Fruit fly (Drosophila melanogaster) whole organism, prepupa: ENCODE data around the gene CG42489.
A peak's percentile ranks its signal among the peaks of the same experiment; 100 is the strongest.

Experiments used
- Blimp-1 ChIP-seq: fragments of 200-800 bp; sonication (Bioruptor generic); optimal IDR thresholded peaks from 3 replicates; lab custom pipeline; 2017; ENCODE audit warnings: missing biosample characterization, missing genetic modification characterization, mild to moderate bottlenecking, moderate library complexity, missing genetic modification reagents
- CG10669 ChIP-seq: fragments of 200-800 bp; sonication (Bioruptor generic); optimal IDR thresholded peaks from 3 replicates; lab custom pipeline; 2018; ENCODE audit warnings: missing biosample characterization, mild to moderate bottlenecking, missing genetic modification characterization, moderate library complexity
- CG11294 ChIP-seq: fragments of 200-800 bp; sonication (Bioruptor generic); IDR thresholded peaks from 2 replicates; pipeline ENCODE4 v1.3.6; 2022; ENCODE audit warnings: missing biosample characterization, missing genetic modification characterization
- CG11762 ChIP-seq: fragments of 200-800 bp; sonication (Bioruptor generic); optimal IDR thresholded peaks from 3 replicates; lab custom pipeline; 2016; ENCODE audit warnings: missing biosample characterization, missing genetic modification characterization; ENCODE audit not compliant: insufficient read depth
- CG11902 ChIP-seq: fragments of 200-800 bp; sonication (Bioruptor generic); optimal IDR thresholded peaks from 3 replicates; lab custom pipeline; 2016; ENCODE audit warnings: missing biosample characterization, missing genetic modification characterization
- CG16779 ChIP-seq: fragments of 200-800 bp; sonication (Bioruptor generic); optimal IDR thresholded peaks from 3 replicates; lab custom pipeline; 2017; ENCODE audit warnings: missing biosample characterization, mild to moderate bottlenecking, missing genetic modification characterization
- CG3032 ChIP-seq: fragments of 200-800 bp; optimal IDR thresholded peaks from 2 replicates; lab custom pipeline; 2019; ENCODE audit warnings: missing biosample characterization, mild to moderate bottlenecking, missing genetic modification characterization, moderate library complexity
- CG31627 ChIP-seq: fragments of 200-800 bp; sonication (Bioruptor generic); optimal IDR thresholded peaks from 3 replicates; lab custom pipeline; 2016; ENCODE audit warnings: missing biosample characterization, missing genetic modification characterization
- CG34406 ChIP-seq: fragments of 200-800 bp; sonication (Bioruptor generic); optimal IDR thresholded peaks from 3 replicates; lab custom pipeline; 2016; ENCODE audit warnings: missing biosample characterization, missing genetic modification characterization
- CG3919 ChIP-seq: fragments of 200-800 bp; sonication (Bioruptor generic); optimal IDR thresholded peaks from 3 replicates; lab custom pipeline; 2016; ENCODE audit warnings: missing biosample characterization, missing genetic modification characterization
- CG4318 ChIP-seq: fragments of 200-800 bp; sonication (Bioruptor generic); optimal IDR thresholded peaks from 3 replicates; lab custom pipeline; 2017; ENCODE audit warnings: missing biosample characterization, mild to moderate bottlenecking, missing genetic modification characterization
- CG6276 ChIP-seq: fragments of 200-800 bp; sonication (Bioruptor generic); optimal IDR thresholded peaks from 2 replicates; lab custom pipeline; 2017; ENCODE audit warnings: missing biosample characterization, mild to moderate bottlenecking, missing genetic modification characterization
- CG6792 ChIP-seq: fragments of 200-800 bp; sonication (Bioruptor generic); optimal IDR thresholded peaks from 3 replicates; lab custom pipeline; 2016; ENCODE audit warnings: missing biosample characterization, missing genetic modification characterization
- CG6808 ChIP-seq: fragments of 200-800 bp; sonication (Bioruptor generic); optimal IDR thresholded peaks from 3 replicates; lab custom pipeline; 2017; ENCODE audit warnings: missing biosample characterization, missing genetic modification characterization, mild to moderate bottlenecking, moderate library complexity, missing genetic modification reagents
- CG6854 ChIP-seq: fragments of 200-800 bp; sonication (Bioruptor generic); optimal IDR thresholded peaks from 2 replicates; lab custom pipeline; 2017; ENCODE audit warnings: missing biosample characterization, mild to moderate bottlenecking, missing genetic modification characterization
- CG7368 ChIP-seq: fragments of 200-800 bp; sonication (Bioruptor generic); optimal IDR thresholded peaks from 3 replicates; lab custom pipeline; 2016; ENCODE audit warnings: missing biosample characterization, missing genetic modification characterization
- CG8632 ChIP-seq: fragments of 200-800 bp; sonication (Bioruptor generic); optimal IDR thresholded peaks from 3 replicates; lab custom pipeline; 2016; ENCODE audit warnings: missing biosample characterization, missing genetic modification characterization
- CG9139 ChIP-seq: fragments of 200-800 bp; sonication (Bioruptor generic); optimal IDR thresholded peaks from 3 replicates; lab custom pipeline; 2017; ENCODE audit warnings: missing biosample characterization, mild to moderate bottlenecking, missing genetic modification characterization
- Eip75B ChIP-seq: fragments of 200-800 bp; sonication (Bioruptor generic); optimal IDR thresholded peaks from 3 replicates; lab custom pipeline; 2016; ENCODE audit warnings: missing biosample characterization, missing genetic modification characterization
- Eip78C ChIP-seq: fragments of 200-800 bp; sonication (Bioruptor generic); peaks from one replicate; lab custom pipeline; 2016; ENCODE audit warnings: missing biosample characterization, missing genetic modification characterization
- Eip93F ChIP-seq: fragments of 200-800 bp; sonication (Bioruptor generic); optimal IDR thresholded peaks from 2 replicates; lab custom pipeline; 2016; ENCODE audit warnings: missing biosample characterization, mild to moderate bottlenecking, missing genetic modification characterization
- Ets96B ChIP-seq: fragments of 200-800 bp; optimal IDR thresholded peaks from 2 replicates; lab custom pipeline; 2019; ENCODE audit warnings: missing biosample characterization, mild to moderate bottlenecking, missing genetic modification characterization, moderate library complexity
- Hr38 ChIP-seq: sonication (Bioruptor generic); optimal IDR thresholded peaks from 2 replicates; lab custom pipeline; 2016; ENCODE audit warnings: missing biosample characterization, missing genetic modification characterization
- Hr39 ChIP-seq: fragments of 200-800 bp; sonication (Bioruptor generic); optimal IDR thresholded peaks from 2 replicates; lab custom pipeline; 2016; ENCODE audit warnings: missing biosample characterization, missing genetic modification characterization
- Hr4 ChIP-seq: fragments of 200-800 bp; sonication (Bioruptor generic); optimal IDR thresholded peaks from 3 replicates; lab custom pipeline; 2016; ENCODE audit warnings: missing biosample characterization, missing genetic modification characterization
- Lpt ChIP-seq: fragments of 200-800 bp; sonication (Bioruptor generic); optimal IDR thresholded peaks from 3 replicates; lab custom pipeline; 2016; ENCODE audit warnings: missing biosample characterization, missing genetic modification characterization
- Met ChIP-seq: fragments of 200-800 bp; sonication (Bioruptor generic); optimal IDR thresholded peaks from 3 replicates; lab custom pipeline; 2016; ENCODE audit warnings: missing biosample characterization, missing genetic modification characterization
- OdsH ChIP-seq: fragments of 200-800 bp; sonication (Bioruptor generic); optimal IDR thresholded peaks from 3 replicates; lab custom pipeline; 2016; ENCODE audit warnings: missing biosample characterization, missing genetic modification characterization
- Smox ChIP-seq: fragments of 200-800 bp; sonication (Bioruptor generic); optimal IDR thresholded peaks from 3 replicates; lab custom pipeline; 2016; ENCODE audit warnings: missing biosample characterization, missing genetic modification characterization
- Sox102F ChIP-seq: fragments of 200-800 bp; sonication (Bioruptor generic); optimal IDR thresholded peaks from 2 replicates; lab custom pipeline; 2016; ENCODE audit warnings: missing biosample characterization, mild to moderate bottlenecking, missing genetic modification characterization
- Sox14 ChIP-seq: fragments of 200-800 bp; sonication (Bioruptor generic); optimal IDR thresholded peaks from 3 replicates; lab custom pipeline; 2016; ENCODE audit warnings: missing biosample characterization, missing genetic modification characterization
- Sox15 ChIP-seq: fragments of 200-800 bp; sonication (Bioruptor generic); optimal IDR thresholded peaks from 3 replicates; lab custom pipeline; 2016; ENCODE audit warnings: missing biosample characterization, missing genetic modification characterization
- acj6 ChIP-seq: fragments of 200-800 bp; sonication (Bioruptor generic); optimal IDR thresholded peaks from 3 replicates; lab custom pipeline; 2016; ENCODE audit warnings: missing biosample characterization, missing genetic modification characterization
- cyc ChIP-seq: fragments of 200-800 bp; sonication (Bioruptor generic); optimal IDR thresholded peaks from 3 replicates; lab custom pipeline; 2016; ENCODE audit warnings: missing biosample characterization, missing genetic modification characterization
- dac ChIP-seq: fragments of 200-800 bp; sonication (Bioruptor generic); optimal IDR thresholded peaks from 2 replicates; lab custom pipeline; 2017; ENCODE audit warnings: missing biosample characterization, mild to moderate bottlenecking, missing genetic modification characterization
- dsx ChIP-seq: fragments of 200-800 bp; optimal IDR thresholded peaks from 3 replicates; lab custom pipeline; 2019; ENCODE audit warnings: missing biosample characterization, mild to moderate bottlenecking, missing genetic modification characterization, moderate library complexity; ENCODE audit not compliant: poor library complexity, severe bottlenecking
- eg ChIP-seq: fragments of 200-800 bp; sonication (Bioruptor generic); IDR thresholded peaks from 3 replicates; pipeline ENCODE4 v1.3.6; 2022; ENCODE audit warnings: missing biosample characterization, missing genetic modification characterization
- esn ChIP-seq: fragments of 200-800 bp; sonication (Bioruptor generic); optimal IDR thresholded peaks from 2 replicates; lab custom pipeline; 2016; ENCODE audit warnings: missing biosample characterization, mild to moderate bottlenecking, missing genetic modification characterization, moderate library complexity
- fd59A ChIP-seq: fragments of 200-800 bp; sonication (Bioruptor generic); optimal IDR thresholded peaks from 2 replicates; lab custom pipeline; 2017; ENCODE audit warnings: missing biosample characterization, mild to moderate bottlenecking, missing genetic modification characterization, missing genetic modification reagents
- fd85E ChIP-seq: fragments of 200-800 bp; sonication (Bioruptor generic); optimal IDR thresholded peaks from 3 replicates; lab custom pipeline; 2016; ENCODE audit warnings: missing biosample characterization, missing genetic modification characterization
- fkh ChIP-seq: fragments of 200-800 bp; sonication (Bioruptor generic); optimal IDR thresholded peaks from 3 replicates; lab custom pipeline; 2017; ENCODE audit warnings: missing biosample characterization, mild to moderate bottlenecking, missing genetic modification characterization, moderate library complexity
- lz ChIP-seq: fragments of 200-800 bp; sonication (Bioruptor generic); optimal IDR thresholded peaks from 3 replicates; lab custom pipeline; 2016; ENCODE audit warnings: missing biosample characterization, missing genetic modification characterization
- net ChIP-seq: fragments of 200-800 bp; sonication (Bioruptor generic); optimal IDR thresholded peaks from 3 replicates; lab custom pipeline; 2016; ENCODE audit warnings: missing biosample characterization, missing genetic modification characterization
- pdm3 ChIP-seq: fragments of 200-800 bp; sonication (Bioruptor generic); optimal IDR thresholded peaks from 3 replicates; lab custom pipeline; 2016; ENCODE audit warnings: missing biosample characterization, missing genetic modification characterization
- salr ChIP-seq, 2 experiments: fragments of 200-800 bp; sonication (Bioruptor generic); optimal IDR thresholded peaks; 3 replicates each; lab custom pipeline; 2016 to 2018; ENCODE audit warnings: missing biosample characterization in 2 of 2, missing genetic modification characterization in 2 of 2, mild to moderate bottlenecking in 1 of 2
- spab ChIP-seq: fragments of 200-800 bp; sonication (Bioruptor generic); optimal IDR thresholded peaks from 2 replicates; lab custom pipeline; 2017; ENCODE audit warnings: missing biosample characterization, mild to moderate bottlenecking, missing genetic modification characterization, missing genetic modification reagents
- ss ChIP-seq, 2 experiments: fragments of 200-800 bp; sonication (Bioruptor generic); optimal IDR thresholded peaks; 2 replicates in 1 of 2; 3 replicates in 1 of 2; lab custom pipeline; 2017 to 2018; ENCODE audit warnings: mild to moderate bottlenecking in 2 of 2, missing biosample characterization in 2 of 2, missing genetic modification characterization in 2 of 2, moderate library complexity in 1 of 2
- svp ChIP-seq: fragments of 200-800 bp; sonication (Bioruptor generic); peaks from one replicate; lab custom pipeline; 2016; ENCODE audit warnings: missing biosample characterization, missing genetic modification characterization
- vri ChIP-seq: fragments of 200-800 bp; sonication (Bioruptor generic); optimal IDR thresholded peaks from 3 replicates; lab custom pipeline; 2016; ENCODE audit warnings: missing biosample characterization, mild to moderate bottlenecking, missing genetic modification characterization

Gene CG42489

dm6 chr3R:8679934-8680333 lies 25.4 kb upstream of the CG42489 start, which contains the start of gene CG33325:
CG33325 (minus strand) TSS chr3R:8680034.
- no peak for TF ChIP-seq CG4318 (GFP tag; lab: Kevin White, UChicago)
- no peak for TF ChIP-seq dsx (GFP tag; lab: Kevin White, UChicago)
- TF ChIP-seq acj6 (GFP tag; lab: Kevin White, UChicago), result no peak
- TF ChIP-seq, all 60 proteins: peak for 0

- TF ChIP-seq CG11762 (GFP tag; lab: Kevin White, UChicago) (peak; percentile 63), CG31627 (GFP tag; lab: Kevin White, UChicago) (peak; percentile 80), fd59A (peak; percentile 33), CG10669 (GFP tag; lab: Kevin White, UChicago) (peak; percentile 51), Met (no peak), CG6808 (no peak), CG4318 (GFP tag; lab: Kevin White, UChicago) (no peak), Hr38 (GFP tag; lab: Kevin White, UChicago) (no peak), Sox15 (GFP tag; lab: Kevin White, UChicago) (peak; percentile 62), CG8632 (peak; percentile 44), pdm3 (GFP tag; lab: Kevin White, UChicago) (peak; percentile 77), CG6854 (GFP tag; lab: Kevin White, UChicago) (no peak), Eip93F (GFP tag; lab: Kevin White, UChicago) (peak; percentile 56), Sox102F (GFP tag; lab: Kevin White, UChicago) (peak; percentile 80), Ets96B (tag; lab: Kevin White, UChicago) (peak; percentile 74), Lpt (peak; percentile 14), OdsH (peak; percentile 81), Hr4 (GFP tag; lab: Kevin White, UChicago) (peak; percentile 79), CG11294 (GFP tag; lab: Robert Waterston, UW) (no peak; the same call in 1 of the 2 replicates), ss (GFP tag; optimal IDR thresholded peaks at IDR 0.05; lab: Kevin White, UChicago) (no peak), CG3919 (GFP tag; lab: Kevin White, UChicago) (peak; percentile 74), CG34406 (peak; percentile 56), fkh (GFP tag; lab: Kevin White, UChicago) (no peak), CG11902 (peak; percentile 54), Blimp-1 (GFP tag; lab: Kevin White, UChicago) (peak; percentile 27), salr (GFP tag; optimal IDR thresholded peaks at IDR 0.05; lab: Kevin White, UChicago) (peak in 1 of 2 experiments; percentile 24), Sox14 (peak; percentile 83), net (no peak), eg (GFP tag; lab: Robert Waterston, UW) (peak; percentile 52; the same call in 2 of the 3 replicates), Hr39 (peak; percentile 79), CG6792 (GFP tag; lab: Kevin White, UChicago) (peak; percentile 57), cyc (GFP tag; lab: Kevin White, UChicago) (peak; percentile 81), CG6276 (GFP tag; lab: Kevin White, UChicago) (no peak), svp (GFP tag; lab: Kevin White, UChicago) (peak; percentile 94), dac (GFP tag; lab: Kevin White, UChicago) (peak; percentile 40), Eip78C (GFP tag; lab: Kevin White, UChicago) (no peak), CG9139 (GFP tag; lab: Kevin White, UChicago) (peak; percentile 25), acj6 (GFP tag; lab: Kevin White, UChicago) (peak; percentile 81), lz (GFP tag; lab: Kevin White, UChicago) (peak; percentile 83), esn (GFP tag; lab: Kevin White, UChicago) (peak; percentile 86), CG7368 (GFP tag; lab: Kevin White, UChicago) (peak; percentile 34), Smox (GFP tag; lab: Kevin White, UChicago) (peak; percentile 81), CG3032 (peak; percentile 79), CG16779 (tag; lab: Kevin White, UChicago) (no peak), vri (GFP tag; lab: Kevin White, UChicago) (no peak), fd85E (peak; percentile 24), Eip75B (GFP tag; lab: Kevin White, UChicago) (peak; percentile 74), spab (GFP tag; lab: Kevin White, UChicago) (no peak)
These were observed 22.0 kb upstream of the CG42489 start, which contains the start of the genes Unc50, CG11755 and CG8043 for dm6 chr3R:8676560-8677000. Unc50 (minus strand) TSS chr3R:8676613. CG11755 (plus strand) TSS chr3R:8676915. CG8043 (plus strand) TSS chr3R:8676915.
